Worm (Caenorhabditis elegans) whole organism, L3 larva: ENCODE data around the gene ccdc-55.

ENCODE experiments used
- R02D3.7 ChIP-seq: fragments of 150-350 bp; optimal IDR thresholded peaks from 2 replicates; lab custom pipeline; 2014; ENCODE audit warnings: missing biosample characterization, missing genetic modification characterization
- aly-2 ChIP-seq: fragments of 150-350 bp; optimal IDR thresholded peaks from 2 replicates; lab custom pipeline; 2014; ENCODE audit warnings: missing biosample characterization, missing genetic modification characterization
- ama-1 ChIP-seq: fragments of 150-350 bp; optimal IDR thresholded peaks from 2 replicates; lab custom pipeline; 2018
- ceh-28 ChIP-seq: fragments of 150-350 bp; optimal IDR thresholded peaks from 2 replicates; lab custom pipeline; 2014; ENCODE audit warnings: missing biosample characterization, missing genetic modification reagents, missing genetic modification characterization
- daf-12 ChIP-seq: fragments of 150-350 bp; optimal IDR thresholded peaks from 2 replicates; lab custom pipeline; 2014; ENCODE audit warnings: missing biosample characterization, missing genetic modification reagents, missing genetic modification characterization
- egl-27 ChIP-seq: sonication (generic microtip); optimal IDR thresholded peaks from 4 replicates; lab custom pipeline; 2017; ENCODE audit warnings: missing biosample characterization, missing genetic modification reagents, missing genetic modification characterization
- elt-1 ChIP-seq: fragments of 150-350 bp; optimal IDR thresholded peaks from 2 replicates; lab custom pipeline; 2014; ENCODE audit warnings: missing biosample characterization, missing genetic modification characterization
- elt-3 ChIP-seq, 3 experiments: fragments of 150-350 bp in 1 of 3; sonication (generic microtip) in 2 of 3; optimal IDR thresholded peaks; 2 replicates in 2 of 3; 4 replicates in 1 of 3; lab custom pipeline; 2014 to 2017; ENCODE audit warnings: missing biosample characterization in 3 of 3, missing genetic modification characterization in 3 of 3
- eor-1 ChIP-seq, 2 experiments: fragments of 150-350 bp; optimal IDR thresholded peaks; 2 replicates each; lab custom pipeline; 2014 to 2018; ENCODE audit warnings: missing biosample characterization in 2 of 2, missing genetic modification characterization in 2 of 2
- fkh-10 ChIP-seq: sonication (generic microtip); optimal IDR thresholded peaks from 2 replicates; lab custom pipeline; 2017; ENCODE audit warnings: missing biosample characterization, missing genetic modification reagents, missing genetic modification characterization
- fkh-2 ChIP-seq: fragments of 150-350 bp; optimal IDR thresholded peaks from 2 replicates; lab custom pipeline; 2014; ENCODE audit warnings: missing biosample characterization, missing genetic modification reagents, missing genetic modification characterization
- fos-1 ChIP-seq: fragments of 150-350 bp; optimal IDR thresholded peaks from 2 replicates; lab custom pipeline; 2014; ENCODE audit warnings: missing biosample characterization, missing genetic modification characterization
- hmg-11 ChIP-seq: sonication (generic microtip); optimal IDR thresholded peaks from 2 replicates; lab custom pipeline; 2016; ENCODE audit warnings: missing genetic modification characterization, missing compliant biosample characterization
- jun-1 ChIP-seq: fragments of 150-350 bp; optimal IDR thresholded peaks from 2 replicates; lab custom pipeline; 2014; ENCODE audit warnings: missing biosample characterization, missing genetic modification reagents, missing genetic modification characterization
- lin-15B ChIP-seq: fragments of 150-350 bp; optimal IDR thresholded peaks from 2 replicates; lab custom pipeline; 2014; ENCODE audit warnings: missing biosample characterization, missing genetic modification characterization
- lin-39 ChIP-seq: fragments of 150-350 bp; optimal IDR thresholded peaks from 2 replicates; lab custom pipeline; 2018; ENCODE audit warnings: missing biosample characterization, missing genetic modification reagents, missing genetic modification characterization
- lsy-12 ChIP-seq: sonication (generic microtip); optimal IDR thresholded peaks from 2 replicates; lab custom pipeline; 2016; ENCODE audit warnings: mild to moderate bottlenecking, missing genetic modification characterization, missing compliant biosample characterization
- mdl-1 ChIP-seq: fragments of 150-350 bp; optimal IDR thresholded peaks from 2 replicates; lab custom pipeline; 2014; ENCODE audit warnings: missing biosample characterization, missing genetic modification characterization
- mml-1 ChIP-seq: fragments of 150-350 bp; sonication (generic microtip); optimal IDR thresholded peaks from 3 replicates; lab custom pipeline; 2014; ENCODE audit warnings: missing biosample characterization, missing genetic modification characterization
- nfya-1 ChIP-seq: sonication (generic microtip); optimal IDR thresholded peaks from 2 replicates; lab custom pipeline; 2017; ENCODE audit warnings: missing genetic modification characterization, mild to moderate bottlenecking, missing compliant biosample characterization, antibody characterized with exemption, moderate library complexity; ENCODE audit not compliant: insufficient read depth
- nhr-11 ChIP-seq: fragments of 150-350 bp; optimal IDR thresholded peaks from 2 replicates; lab custom pipeline; 2014; ENCODE audit warnings: missing biosample characterization, missing genetic modification characterization
- nhr-12 ChIP-seq: fragments of 150-350 bp; optimal IDR thresholded peaks from 2 replicates; lab custom pipeline; 2014; ENCODE audit warnings: missing biosample characterization, missing genetic modification characterization
- nhr-23 ChIP-seq: fragments of 150-350 bp; optimal IDR thresholded peaks from 2 replicates; lab custom pipeline; 2014; ENCODE audit warnings: missing biosample characterization, missing genetic modification reagents, missing genetic modification characterization
- nhr-237 ChIP-seq: fragments of 150-350 bp; optimal IDR thresholded peaks from 2 replicates; lab custom pipeline; 2014; ENCODE audit warnings: missing biosample characterization, missing genetic modification characterization
- nhr-25 ChIP-seq: sonication (generic microtip); optimal IDR thresholded peaks from 2 replicates; lab custom pipeline; 2017; ENCODE audit warnings: missing biosample characterization, missing genetic modification characterization
- nhr-28 ChIP-seq: fragments of 150-350 bp; optimal IDR thresholded peaks from 2 replicates; lab custom pipeline; 2014; ENCODE audit warnings: missing biosample characterization, missing genetic modification characterization
- nhr-43 ChIP-seq: sonication (generic microtip); optimal IDR thresholded peaks from 2 replicates; lab custom pipeline; 2016; ENCODE audit warnings: mild to moderate bottlenecking, missing genetic modification characterization, missing compliant biosample characterization; ENCODE audit not compliant: poor library complexity, severe bottlenecking
- nhr-67 ChIP-seq: fragments of 150-350 bp; optimal IDR thresholded peaks from 2 replicates; lab custom pipeline; 2014; ENCODE audit warnings: missing biosample characterization, missing genetic modification characterization
- nhr-76 ChIP-seq: fragments of 150-350 bp; sonication (generic microtip); optimal IDR thresholded peaks from 5 replicates; lab custom pipeline; 2014; ENCODE audit warnings: missing biosample characterization, missing genetic modification characterization
- nhr-77 ChIP-seq: fragments of 150-350 bp; optimal IDR thresholded peaks from 2 replicates; lab custom pipeline; 2014; ENCODE audit warnings: missing biosample characterization, missing genetic modification characterization
- pha-4 ChIP-seq: fragments of 150-350 bp; optimal IDR thresholded peaks from 2 replicates; lab custom pipeline; 2014; ENCODE audit warnings: missing biosample characterization, missing genetic modification reagents, missing genetic modification characterization
- sea-2 ChIP-seq: fragments of 150-350 bp; sonication (generic microtip); optimal IDR thresholded peaks from 4 replicates; lab custom pipeline; 2014; ENCODE audit warnings: missing biosample characterization, missing genetic modification reagents, missing genetic modification characterization
- skn-1 ChIP-seq: fragments of 150-350 bp; optimal IDR thresholded peaks from 2 replicates; lab custom pipeline; 2014; ENCODE audit warnings: missing biosample characterization, missing genetic modification characterization
- tbx-2 ChIP-seq: sonication (generic microtip); optimal IDR thresholded peaks from 2 replicates; lab custom pipeline; 2016; ENCODE audit warnings: mild to moderate bottlenecking, missing genetic modification characterization, missing compliant biosample characterization
- unc-39 ChIP-seq: sonication (generic microtip); optimal IDR thresholded peaks from 4 replicates; lab custom pipeline; 2017; ENCODE audit warnings: missing biosample characterization, missing genetic modification characterization
- zag-1 ChIP-seq: fragments of 150-350 bp; optimal IDR thresholded peaks from 2 replicates; lab custom pipeline; 2014; ENCODE audit warnings: missing biosample characterization, missing genetic modification characterization
- ztf-4 ChIP-seq: fragments of 150-350 bp; optimal IDR thresholded peaks from 2 replicates; lab custom pipeline; 2014; ENCODE audit warnings: missing biosample characterization, missing genetic modification characterization

The ccdc-55 gene

DNA sequence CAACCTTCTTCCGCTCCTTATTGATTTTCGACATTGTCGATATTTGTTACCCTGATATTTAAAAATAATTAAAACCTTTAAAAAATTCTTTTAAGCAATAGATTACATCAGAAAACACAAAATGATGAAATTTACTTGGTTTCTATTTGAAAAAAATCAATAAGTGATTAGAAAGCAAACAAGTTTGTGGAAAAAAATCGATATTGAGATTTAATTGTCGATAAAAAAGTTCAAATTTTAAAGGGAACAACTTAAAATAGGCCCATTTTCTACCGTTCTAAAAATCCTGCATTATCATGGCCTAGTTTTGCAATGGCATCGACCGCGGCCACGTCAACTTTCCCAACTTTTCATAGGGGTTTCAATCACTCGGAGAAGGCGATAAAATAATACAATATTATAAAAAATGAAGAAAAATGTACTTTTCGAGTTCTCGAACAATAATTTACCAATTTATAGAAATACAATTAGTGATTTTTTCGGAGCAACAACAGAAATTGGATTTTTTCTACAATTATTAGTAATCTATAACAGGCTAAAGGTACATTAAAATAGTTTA, 18.3 kb upstream of the ccdc-55 start, which contains the start of gene lars-1:
TSS of gene lars-1 (minus strand) at position 51 of the 559 bp plus-strand sequence.
- TF ChIP-seq nhr-67 (tag; lab: Kevin White, UChicago) = no peak
- no peak for TF ChIP-seq aly-2 (tag; lab: Kevin White, UChicago)
- no peak for TF ChIP-seq sea-2 (GFP tag; lab: Kevin White, UChicago)
- no peak for TF ChIP-seq elt-3 (tag; optimal IDR thresholded peaks at IDR 0.05; lab: Kevin White, UChicago)
- TF ChIP-seq jun-1 (tag; lab: Kevin White, UChicago) = no peak
- TF ChIP-seq nfya-1 (tag; lab: Kevin White, UChicago) = peak; percentile 22
- TF ChIP-seq pha-4 (tag; lab: Kevin White, UChicago) = no peak
- no peak for TF ChIP-seq zag-1 (tag; lab: Kevin White, UChicago)
- TF ChIP-seq skn-1 (tag; lab: Kevin White, UChicago) = no peak
- no peak for TF ChIP-seq nhr-25 (tag; lab: Kevin White, UChicago)
- no peak for TF ChIP-seq nhr-23 (tag; lab: Kevin White, UChicago)
- TF ChIP-seq hmg-11 (tag; lab: Kevin White, UChicago) = peak; percentile 17
- no peak for TF ChIP-seq nhr-77 (tag; lab: Kevin White, UChicago)
- no peak for TF ChIP-seq lin-39 (tag; lab: Kevin White, UChicago)
- TF ChIP-seq ztf-4 (tag; lab: Kevin White, UChicago) = no peak
- peak; percentile 49 for TF ChIP-seq lin-15B (tag; lab: Kevin White, UChicago)
- peak; percentile 49 for TF ChIP-seq ceh-28
- no peak for TF ChIP-seq fos-1 (tag; lab: Kevin White, UChicago)
- no peak for TF ChIP-seq elt-1 (tag; lab: Kevin White, UChicago)
- TF ChIP-seq, all 47 proteins: peak for 4

DNA sequence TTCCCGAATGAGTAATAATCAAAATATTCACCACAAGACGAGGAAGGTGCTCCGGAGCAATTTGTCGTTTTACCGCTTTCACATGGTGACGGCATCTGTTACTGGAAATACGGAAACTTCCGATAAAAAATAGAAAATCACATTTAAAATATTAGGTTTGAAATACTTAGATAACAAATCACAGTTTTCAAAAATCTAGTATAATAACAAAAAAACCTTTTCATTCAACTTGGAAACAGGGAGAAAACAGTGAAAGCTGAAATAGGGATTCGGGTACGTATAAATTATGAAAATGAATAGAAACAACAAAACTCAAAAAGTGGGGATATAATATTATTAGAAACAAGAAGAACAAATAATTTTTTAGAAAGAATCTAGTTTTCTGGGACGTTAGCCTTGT, 12.8 kb upstream of the ccdc-55 start, which contains the start of gene C16C10.1:
TSS of gene C16C10.1 (minus strand) at position 101 of the 400 bp plus-strand sequence.
- TF ChIP-seq nhr-12 (tag; lab: Kevin White, UChicago) = no peak
- no peak for TF ChIP-seq R02D3.7 (tag; lab: Kevin White, UChicago)
- TF ChIP-seq pha-4 (tag; lab: Kevin White, UChicago) = no peak
- TF ChIP-seq mml-1 (tag; lab: Kevin White, UChicago) = no peak
- TF ChIP-seq eor-1 (tag; optimal IDR thresholded peaks at IDR 0.05; lab: Kevin White, UChicago) = no peak
- no peak for TF ChIP-seq lsy-12 (tag; lab: Kevin White, UChicago)
- TF ChIP-seq nhr-28 = no peak

DNA sequence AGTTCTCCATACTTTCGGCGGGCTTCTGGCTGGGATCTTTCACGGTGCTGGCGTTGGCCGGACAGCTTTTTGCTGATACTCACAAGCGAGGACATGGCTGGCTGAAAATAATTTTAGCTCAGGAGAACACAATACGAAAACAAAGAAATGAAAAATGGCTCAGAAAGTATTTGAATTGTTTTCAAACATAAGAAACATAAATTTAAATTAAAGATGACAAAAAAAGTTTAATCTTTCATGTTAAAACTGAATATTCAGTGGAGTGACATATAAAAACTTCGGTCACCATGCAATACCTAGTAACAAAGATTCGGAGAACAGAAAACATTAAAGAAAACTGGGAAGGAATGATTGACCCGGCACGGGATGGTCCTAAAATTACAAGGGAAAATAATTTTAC, 10.0 kb upstream of the ccdc-55 start, which contains the start of gene C16C10.2:
TSS of gene C16C10.2 (minus strand) at position 101 of the 400 bp plus-strand sequence.
- TF ChIP-seq egl-27 (tag; lab: Kevin White, UChicago) = no peak
- TF ChIP-seq fkh-2 (tag; lab: Kevin White, UChicago) = no peak
- TF ChIP-seq nhr-12 (tag; lab: Kevin White, UChicago) = no peak
- TF ChIP-seq nhr-67 (tag; lab: Kevin White, UChicago) = no peak
- TF ChIP-seq lin-15B (tag; lab: Kevin White, UChicago) = no peak
- no peak for TF ChIP-seq nhr-23 (tag; lab: Kevin White, UChicago)
- no peak for TF ChIP-seq aly-2 (tag; lab: Kevin White, UChicago)
- no peak for TF ChIP-seq unc-39 (tag; lab: Kevin White, UChicago)
- no peak for TF ChIP-seq ztf-4 (tag; lab: Kevin White, UChicago)
- TF ChIP-seq nhr-77 (tag; lab: Kevin White, UChicago) = no peak
- no peak for TF ChIP-seq fkh-10 (GFP tag; lab: Kevin White, UChicago)
- no peak for TF ChIP-seq sea-2 (GFP tag; lab: Kevin White, UChicago)
- TF ChIP-seq nhr-76 (tag; lab: Kevin White, UChicago) = no peak
- no peak for TF ChIP-seq pha-4 (tag; lab: Kevin White, UChicago)
- no peak for TF ChIP-seq eor-1 (tag; optimal IDR thresholded peaks at IDR 0.05; lab: Kevin White, UChicago)
- TF ChIP-seq lsy-12 (tag; lab: Kevin White, UChicago) = no peak
- TF ChIP-seq nhr-11 = no peak
- TF ChIP-seq daf-12 (tag; lab: Kevin White, UChicago) = no peak
- no peak for TF ChIP-seq nhr-43 (tag; lab: Kevin White, UChicago)

DNA sequence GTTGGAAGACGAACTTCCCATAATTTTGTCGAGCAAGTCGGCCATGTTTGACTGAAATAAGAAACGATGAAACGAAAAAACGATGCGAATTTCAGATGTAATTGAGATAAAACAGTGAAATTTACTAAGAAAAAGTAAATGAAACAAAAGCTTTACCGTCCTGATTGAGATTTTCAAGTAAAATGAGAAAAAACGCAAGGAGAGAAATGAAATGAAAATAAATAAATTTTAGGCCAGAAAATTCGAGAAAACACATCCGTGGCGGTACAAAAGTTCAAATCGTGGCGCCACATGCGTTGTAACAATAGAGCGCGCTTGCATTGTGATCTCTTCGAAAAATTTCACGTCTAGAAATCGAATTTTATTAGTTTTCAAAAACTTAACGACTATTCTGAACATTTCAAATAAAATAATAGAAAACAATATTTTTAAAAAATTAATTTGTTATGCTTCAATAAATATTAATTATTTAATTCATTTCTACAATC, 7.6 kb upstream of the ccdc-55 start, which contains the start of the genes hrde-1 and C16C10.13:
TSS of gene hrde-1 (minus strand) at position 51 of the 488 bp plus-strand sequence.
TSS of gene C16C10.13 (plus strand) at position 332 of the 488 bp plus-strand sequence.
- TF ChIP-seq nfya-1 (tag; lab: Kevin White, UChicago) (no peak), ztf-4 (tag; lab: Kevin White, UChicago) (no peak), nhr-237 (tag; lab: Kevin White, UChicago) (no peak), mdl-1 (tag; lab: Kevin White, UChicago) (no peak), unc-39 (tag; lab: Kevin White, UChicago) (no peak), tbx-2 (tag; lab: Kevin White, UChicago) (no peak), elt-1 (tag; lab: Kevin White, UChicago) (no peak), elt-3 (tag; optimal IDR thresholded peaks at IDR 0.05; lab: Kevin White, UChicago) (no peak), nhr-11 (no peak), daf-12 (tag; lab: Kevin White, UChicago) (no peak), ama-1 (lab: Kevin White, UChicago) (no peak), nhr-67 (tag; lab: Kevin White, UChicago) (no peak), nhr-28 (no peak), fos-1 (tag; lab: Kevin White, UChicago) (no peak), pha-4 (tag; lab: Kevin White, UChicago) (no peak), ceh-28 (no peak), R02D3.7 (tag; lab: Kevin White, UChicago) (no peak), mml-1 (tag; lab: Kevin White, UChicago) (no peak)
